Fruit fly (Drosophila melanogaster): Measurements from ENCODE around the gene Pfdn5.

Gene Pfdn5

dm6 chr3R:22468829-22469487, 17.9 kb upstream of the Pfdn5 start (continued):
- TF ChIP-seq CG7271 (tag; optimal IDR thresholded peaks at IDR 0.05) (no peak), CG11723 (GFP tag; optimal IDR thresholded peaks at IDR 0.05) (peak; percentile 64), CG5245 (GFP tag; optimal IDR thresholded peaks at IDR 0.05) (peak; percentile 71), Sox100B (GFP tag; optimal IDR thresholded peaks at IDR 0.05) (peak; percentile 84), repo (GFP tag; optimal IDR thresholded peaks at IDR 0.05) (peak; percentile 72), bowl (GFP tag; IDR thresholded peaks at IDR 0.05) (peak; percentile 45; the same call in 1 of the 2 replicates), az2 (GFP tag; optimal IDR thresholded peaks at IDR 0.05) (peak; percentile 80), CG7987 (GFP tag; optimal IDR thresholded peaks at IDR 0.05) (peak; percentile 79), fd64A (GFP tag; optimal IDR thresholded peaks at IDR 0.05) (peak; percentile 51), D (optimal IDR thresholded peaks at IDR 0.05) (no peak), D (GFP tag; optimal IDR thresholded peaks at IDR 0.05) (peak; percentile 73), en (GFP tag; optimal IDR thresholded peaks at IDR 0.05) (peak; percentile 75), dmrt11E (tag; optimal IDR thresholded peaks at IDR 0.05) (no peak), Nf-YB (GFP tag; optimal IDR thresholded peaks at IDR 0.05) (peak; percentile 66), CG34224 (GFP tag; IDR thresholded peaks at IDR 0.05; ENCODE audit: partially characterized antibody) (no peak), slbo (GFP tag; IDR thresholded peaks at IDR 0.05) (peak; percentile 91), MBD-R2 (GFP tag; IDR thresholded peaks at IDR 0.05) (peak; percentile 48; the same call in 1 of the 2 replicates), HLHmδ (GFP tag; optimal IDR thresholded peaks at IDR 0.05) (no peak), Dfd (GFP tag; optimal IDR thresholded peaks at IDR 0.05) (no peak), kah (GFP tag; optimal IDR thresholded peaks at IDR 0.05) (peak; percentile 60), lbe (GFP tag; optimal IDR thresholded peaks at IDR 0.05) (no peak), CG2678 (tag; optimal IDR thresholded peaks at IDR 0.05) (peak; percentile 94), CG18619 (GFP tag; optimal IDR thresholded peaks at IDR 0.05) (peak; percentile 85), CG16779 (GFP tag; IDR thresholded peaks at IDR 0.05) (peak; percentile 76; the same call in 1 of the 2 replicates), CG12071 (GFP tag; optimal IDR thresholded peaks at IDR 0.05) (peak; percentile 90), zen2 (GFP tag; IDR thresholded peaks at IDR 0.05; ENCODE audit: partially characterized antibody) (no peak), CG9932 (GFP tag; IDR thresholded peaks at IDR 0.05) (peak; percentile 81), Oaz (GFP tag; IDR thresholded peaks at IDR 0.05) (peak; percentile 74), CG10147 (GFP tag; optimal IDR thresholded peaks at IDR 0.05) (peak; percentile 89), Vsx1 (GFP tag; optimal IDR thresholded peaks at IDR 0.05) (peak; percentile 43), CTCF (GFP tag; optimal IDR thresholded peaks at IDR 0.05) (no peak), Hr51 (GFP tag; optimal IDR thresholded peaks at IDR 0.05) (peak; percentile 84 to 96), CG17385 (GFP tag; optimal IDR thresholded peaks at IDR 0.05) (peak; percentile 81), Antp (GFP tag; optimal IDR thresholded peaks at IDR 0.05) (peak; percentile 92), cato (GFP tag; optimal IDR thresholded peaks at IDR 0.05; ENCODE audit: borderline replicate concordance) (peak; percentile 59), Dref (GFP tag; IDR thresholded peaks at IDR 0.05) (no peak; the same call in 1 of the 2 replicates), Nf-YC (tag; optimal IDR thresholded peaks at IDR 0.05) (peak; percentile 78), Mes4 (GFP tag; optimal IDR thresholded peaks at IDR 0.05) (peak; percentile 74), Adf1 (GFP tag; IDR thresholded peaks at IDR 0.05) (peak; percentile 34; the same call in 1 of the 2 replicates), jing (GFP tag; optimal IDR thresholded peaks at IDR 0.05) (peak; percentile 64), Blimp-1 (GFP tag; optimal IDR thresholded peaks at IDR 0.05) (peak; percentile 75), tio (GFP tag; optimal IDR thresholded peaks at IDR 0.05) (no peak), Chrac-16 (GFP tag; optimal IDR thresholded peaks at IDR 0.05) (peak; percentile 81), YL-1 (GFP tag; optimal IDR thresholded peaks at IDR 0.05) (peak; percentile 22), Neu2 (GFP tag; optimal IDR thresholded peaks at IDR 0.05; ENCODE audit: borderline replicate concordance) (no peak), CG31365 (tag; optimal IDR thresholded peaks at IDR 0.05) (peak; percentile 74), crol (GFP tag; IDR thresholded peaks at IDR 0.05) (peak; percentile 14; the same call in 1 of the 2 replicates), z (GFP tag; IDR thresholded peaks at IDR 0.05) (no peak), CG17829 (tag; optimal IDR thresholded peaks at IDR 0.05) (peak; percentile 72), CG11695 (GFP tag; IDR thresholded peaks at IDR 0.05) (peak; percentile 88)

Data from whole organism, embryonic.